Fruit fly (Drosophila melanogaster) whole organism, embryonic: ENCODE measurements around the gene Hydr2.
A peak's percentile ranks its signal among the peaks of the same experiment; 100 is the strongest.

ENCODE experiments used
- Atf6 ChIP-seq: fragments of 200-800 bp; sonication (Bioruptor generic); IDR thresholded peaks from 2 replicates; pipeline ENCODE4 v1.3.6; 2022; ENCODE audit warnings: missing biosample characterization, missing genetic modification characterization
- CG10979 ChIP-seq: fragments of 200-800 bp; sonication (Bioruptor generic); optimal IDR thresholded peaks from 2 replicates; lab custom pipeline; 2018; ENCODE audit warnings: missing biosample characterization, mild to moderate bottlenecking, missing genetic modification characterization, moderate library complexity
- CG11696 ChIP-seq: fragments of 200-800 bp; sonication (Bioruptor generic); IDR thresholded peaks from 2 replicates; pipeline ENCODE4 v1.3.6; 2022; ENCODE audit warnings: missing biosample characterization, missing genetic modification characterization
- CG13287 ChIP-seq: fragments of 200-800 bp; sonication (Bioruptor generic); IDR thresholded peaks from 2 replicates; pipeline ENCODE4 v1.3.6; 2022; ENCODE audit warnings: missing biosample characterization, missing genetic modification characterization; ENCODE audit not compliant: partially characterized antibody
- CG17186 ChIP-seq: fragments of 200-800 bp; sonication (Bioruptor generic); optimal IDR thresholded peaks from 3 replicates; lab custom pipeline; 2017; ENCODE audit warnings: missing biosample characterization, missing genetic modification reagents, missing genetic modification characterization
- CG17912 ChIP-seq: fragments of 200-800 bp; sonication (Bioruptor generic); optimal IDR thresholded peaks from 2 replicates; lab custom pipeline; 2018; ENCODE audit warnings: missing biosample characterization, mild to moderate bottlenecking, missing genetic modification characterization
- CG1792 ChIP-seq: fragments of 200-800 bp; sonication (Bioruptor generic); optimal IDR thresholded peaks from 2 replicates; lab custom pipeline; 2016; ENCODE audit warnings: missing biosample characterization, missing genetic modification characterization
- CG2889 ChIP-seq: fragments of 200-800 bp; sonication (Bioruptor generic); IDR thresholded peaks from 3 replicates; pipeline ENCODE4 v1.3.6; 2022; ENCODE audit warnings: missing biosample characterization, missing genetic modification characterization
- CG30020 ChIP-seq: fragments of 200-800 bp; optimal IDR thresholded peaks from 2 replicates; lab custom pipeline; 2019; ENCODE audit warnings: missing biosample characterization, mild to moderate bottlenecking, missing genetic modification characterization, moderate library complexity
- CG30403 ChIP-seq: fragments of 200-800 bp; sonication (Bioruptor generic); optimal IDR thresholded peaks from 3 replicates; lab custom pipeline; 2016; ENCODE audit warnings: missing biosample characterization, missing genetic modification characterization
- CG6765 ChIP-seq: fragments of 200-800 bp; sonication (Bioruptor generic); optimal IDR thresholded peaks from 3 replicates; lab custom pipeline; 2017; ENCODE audit warnings: missing biosample characterization, mild to moderate bottlenecking, missing genetic modification characterization
- CG8089 ChIP-seq: fragments of 200-800 bp; sonication (Bioruptor generic); optimal IDR thresholded peaks from 3 replicates; lab custom pipeline; 2016; ENCODE audit warnings: missing biosample characterization, missing genetic modification characterization
- CG9727 ChIP-seq: fragments of 200-800 bp; sonication (Bioruptor generic); optimal IDR thresholded peaks from 3 replicates; lab custom pipeline; 2017; ENCODE audit warnings: missing biosample characterization, mild to moderate bottlenecking, missing genetic modification characterization
- Chrac-16 ChIP-seq: fragments of 200-800 bp; sonication (Bioruptor generic); optimal IDR thresholded peaks from 3 replicates; lab custom pipeline; 2016; ENCODE audit warnings: missing biosample characterization, missing genetic modification characterization
- CrebB ChIP-seq: fragments of 200-800 bp; sonication (Bioruptor generic); optimal IDR thresholded peaks from 3 replicates; lab custom pipeline; 2018; ENCODE audit warnings: missing biosample characterization, mild to moderate bottlenecking, missing genetic modification characterization
- D19A ChIP-seq: fragments of 200-800 bp; optimal IDR thresholded peaks from 3 replicates; lab custom pipeline; 2019; ENCODE audit warnings: missing biosample characterization, mild to moderate bottlenecking, missing genetic modification characterization, moderate library complexity
- Dbx ChIP-seq: fragments of 200-800 bp; sonication (Bioruptor generic); IDR thresholded peaks from 3 replicates; pipeline ENCODE4 v1.3.6; 2022; ENCODE audit warnings: missing biosample characterization, missing genetic modification characterization
- Dfd ChIP-seq, 2 experiments: fragments of >200 bp; optimal IDR thresholded peaks; 2 replicates each; lab custom pipeline; 2017; ENCODE audit warnings: missing biosample characterization in 2 of 2, missing genetic modification characterization in 2 of 2
- E2f1 ChIP-seq: fragments of 200-800 bp; sonication (Bioruptor generic); IDR thresholded peaks from 2 replicates; pipeline ENCODE4 v1.3.6; 2022; ENCODE audit warnings: missing biosample characterization, missing genetic modification characterization
- E2f2 ChIP-seq: fragments of 200-800 bp; sonication (Bioruptor generic); IDR thresholded peaks from 2 replicates; pipeline ENCODE4 v1.3.6; 2022; ENCODE audit warnings: missing biosample characterization, missing genetic modification characterization
- Hr39 ChIP-seq: fragments of >200 bp; optimal IDR thresholded peaks from 2 replicates; lab custom pipeline; 2017
- Nf-YA ChIP-seq: fragments of 200-800 bp; sonication (Bioruptor generic); IDR thresholded peaks from 2 replicates; pipeline ENCODE4 v1.3.6; 2022; ENCODE audit warnings: missing biosample characterization, missing genetic modification characterization
- Pdp1 ChIP-seq, 2 experiments: fragments of 200-800 bp; sonication (Bioruptor generic); optimal IDR thresholded peaks; 3 replicates each; lab custom pipeline; 2016; ENCODE audit warnings: missing biosample characterization in 2 of 2, missing genetic modification characterization in 2 of 2, mild to moderate bottlenecking in 1 of 2, moderate library complexity in 1 of 2
- ab ChIP-seq: fragments of 200-800 bp; sonication (Bioruptor generic); optimal IDR thresholded peaks from 2 replicates; lab custom pipeline; 2016; ENCODE audit warnings: missing biosample characterization, missing genetic modification characterization
- az2 ChIP-seq: fragments of 200-800 bp; sonication (Bioruptor generic); optimal IDR thresholded peaks from 3 replicates; lab custom pipeline; 2016; ENCODE audit warnings: missing biosample characterization, missing genetic modification characterization
- cad ChIP-seq: fragments of >200 bp; optimal IDR thresholded peaks from 2 replicates; lab custom pipeline; 2017; ENCODE audit warnings: missing biosample characterization, missing genetic modification characterization
- crol ChIP-seq: fragments of 200-800 bp; sonication (Bioruptor generic); IDR thresholded peaks from 2 replicates; pipeline ENCODE4 v1.3.6; 2022; ENCODE audit warnings: missing biosample characterization, missing genetic modification characterization
- en ChIP-seq: fragments of 200-800 bp; sonication (Bioruptor generic); optimal IDR thresholded peaks from 2 replicates; lab custom pipeline; 2016; ENCODE audit warnings: missing biosample characterization, missing genetic modification characterization
- esg ChIP-seq: fragments of 200-800 bp; sonication (Bioruptor generic); conservative IDR thresholded peaks from 2 replicates; pipeline ENCODE4 v1.3.6; 2022; ENCODE audit warnings: missing biosample characterization, missing genetic modification characterization
- eve ChIP-seq, 2 experiments: fragments of >200 bp; optimal IDR thresholded peaks; 2 replicates each; lab custom pipeline; 2017; ENCODE audit warnings: missing biosample characterization in 2 of 2, missing genetic modification characterization in 2 of 2
- exex ChIP-seq: fragments of 200-800 bp; sonication (Bioruptor generic); optimal IDR thresholded peaks from 4 replicates; lab custom pipeline; 2018; ENCODE audit warnings: missing biosample characterization, mild to moderate bottlenecking, missing genetic modification characterization, moderate library complexity
- grau ChIP-seq: fragments of 200-800 bp; optimal IDR thresholded peaks from 3 replicates; lab custom pipeline; 2019; ENCODE audit warnings: missing biosample characterization, mild to moderate bottlenecking, missing genetic modification characterization, moderate library complexity
- insv ChIP-seq, 2 experiments: fragments of 200-800 bp; sonication (Bioruptor generic); optimal IDR thresholded peaks; 3 replicates each; lab custom pipeline; 2016 to 2018; ENCODE audit warnings: missing biosample characterization in 2 of 2, missing genetic modification characterization in 2 of 2
- lab ChIP-seq: fragments of 200-800 bp; sonication (Bioruptor generic); optimal IDR thresholded peaks from 3 replicates; lab custom pipeline; 2017; ENCODE audit warnings: missing biosample characterization, missing genetic modification characterization, mild to moderate bottlenecking, moderate library complexity, missing genetic modification reagents
- lov ChIP-seq, 2 experiments: fragments of 200-800 bp in 1 of 2; fragments of >200 bp in 1 of 2; sonication (Bioruptor generic) in 1 of 2; IDR thresholded peaks in 1 of 2; optimal IDR thresholded peaks in 1 of 2; 2 replicates in 1 of 2; 3 replicates in 1 of 2; pipeline versions ENCODE4 v1.3.6 to Lab custom; 2017 to 2022; ENCODE audit warnings: missing biosample characterization in 1 of 2, missing genetic modification characterization in 1 of 2
- maf-S ChIP-seq: fragments of 200-800 bp; sonication (Bioruptor generic); optimal IDR thresholded peaks from 2 replicates; lab custom pipeline; 2016; ENCODE audit warnings: missing biosample characterization, missing genetic modification characterization
- mirr ChIP-seq: fragments of 200-800 bp; sonication (Bioruptor generic); optimal IDR thresholded peaks from 3 replicates; lab custom pipeline; 2018; ENCODE audit warnings: missing biosample characterization, mild to moderate bottlenecking, missing genetic modification characterization
- nerfin-1 ChIP-seq: fragments of 200-800 bp; sonication (Bioruptor generic); optimal IDR thresholded peaks from 3 replicates; lab custom pipeline; 2019; ENCODE audit warnings: missing biosample characterization, mild to moderate bottlenecking, missing genetic modification characterization, moderate library complexity
- otp ChIP-seq: fragments of 200-800 bp; sonication (Bioruptor generic); IDR thresholded peaks from 3 replicates; pipeline ENCODE4, ENCODE4 v1.3.6; 2022; ENCODE audit warnings: missing biosample characterization, missing genetic modification characterization
- psq ChIP-seq: fragments of 200-800 bp; sonication (Bioruptor generic); optimal IDR thresholded peaks from 2 replicates; lab custom pipeline; 2017; ENCODE audit warnings: missing biosample characterization, missing genetic modification characterization
- sd ChIP-seq: fragments of 200-800 bp; sonication (Bioruptor generic); optimal IDR thresholded peaks from 3 replicates; lab custom pipeline; 2018; ENCODE audit warnings: missing biosample characterization, mild to moderate bottlenecking, missing genetic modification characterization, moderate library complexity
- shn ChIP-seq: fragments of 200-800 bp; sonication (Bioruptor generic); optimal IDR thresholded peaks from 3 replicates; lab custom pipeline; 2016; ENCODE audit warnings: missing biosample characterization, missing genetic modification characterization
- slbo ChIP-seq: fragments of 200-800 bp; sonication (Bioruptor generic); IDR thresholded peaks from 2 replicates; pipeline ENCODE4 v1.3.6; 2022; ENCODE audit warnings: missing biosample characterization, missing genetic modification characterization
- ssp ChIP-seq: fragments of 200-800 bp; sonication (Bioruptor generic); IDR thresholded peaks from 2 replicates; pipeline ENCODE4 v1.3.6; 2022; ENCODE audit warnings: missing biosample characterization, missing genetic modification characterization
- sug ChIP-seq: fragments of 200-800 bp; optimal IDR thresholded peaks from 2 replicates; lab custom pipeline; 2019; ENCODE audit warnings: missing biosample characterization, mild to moderate bottlenecking, missing genetic modification characterization, moderate library complexity
- tap ChIP-seq: fragments of 200-800 bp; optimal IDR thresholded peaks from 3 replicates; lab custom pipeline; 2019; ENCODE audit warnings: missing biosample characterization, mild to moderate bottlenecking, missing genetic modification characterization, moderate library complexity
- z ChIP-seq: fragments of 200-800 bp; sonication (Bioruptor generic); IDR thresholded peaks from 3 replicates; pipeline ENCODE4 v1.3.6; 2022; ENCODE audit warnings: missing biosample characterization, missing genetic modification characterization

Hydr2 gene

DNA sequence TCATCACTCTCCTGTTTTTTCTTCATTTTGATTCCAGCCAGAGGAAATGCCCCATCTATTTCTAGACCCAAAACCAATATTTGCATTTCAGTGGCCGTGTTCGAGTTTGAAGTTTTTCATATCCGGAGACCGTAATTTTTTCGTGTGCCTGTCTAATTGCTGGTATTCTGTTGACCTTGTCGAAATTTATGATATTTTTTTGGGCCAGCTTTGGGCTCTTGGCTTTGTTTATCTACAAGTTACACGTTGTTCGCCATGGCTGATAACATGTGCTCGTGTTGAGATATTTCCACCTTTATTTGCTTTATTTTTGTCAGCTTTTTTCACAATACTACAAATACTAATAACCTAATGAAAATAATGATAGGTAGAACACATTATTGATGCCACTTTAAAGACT, 41.7 kb upstream of the Hydr2 start (continued):
- peak; percentile 25; the same call in 1 of the 2 replicates for TF ChIP-seq CG11696 (GFP tag; lab: Robert Waterston, UW)
- TF ChIP-seq CG17186: no peak
- TF ChIP-seq Atf6 (GFP tag; lab: Robert Waterston, UW): 0 out of 2 replicates have a peak, but pooled peaks have one; percentile 8
- no peak for TF ChIP-seq tap (tag; lab: Kevin White, UChicago)
- TF ChIP-seq CG30020: no peak

DNA sequence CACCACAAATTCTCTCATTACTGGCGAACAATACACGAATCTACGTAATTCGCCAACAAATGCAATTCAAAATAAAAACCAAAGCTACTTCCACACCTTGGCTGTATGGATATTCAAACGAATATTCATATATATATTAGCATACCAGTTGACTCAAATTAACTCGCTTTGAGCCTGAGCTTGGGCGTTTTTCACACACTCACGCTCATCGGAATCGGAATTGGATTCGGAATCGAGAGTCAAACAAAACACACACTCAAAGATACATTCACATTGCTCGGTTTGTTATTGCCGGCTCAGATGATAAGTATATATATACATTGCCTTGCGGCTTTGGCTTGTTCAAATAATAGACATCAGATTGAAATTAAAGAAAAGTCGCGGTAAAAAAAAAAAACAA, 41.2 kb upstream of the Hydr2 start:
- TF ChIP-seq CG6765 (GFP tag; lab: Kevin White, UChicago) (no peak), z (GFP tag; lab: Robert Waterston, UW) (peak; percentile 92)
- TF ChIP-seq, all 482 proteins: peak for 1

DNA sequence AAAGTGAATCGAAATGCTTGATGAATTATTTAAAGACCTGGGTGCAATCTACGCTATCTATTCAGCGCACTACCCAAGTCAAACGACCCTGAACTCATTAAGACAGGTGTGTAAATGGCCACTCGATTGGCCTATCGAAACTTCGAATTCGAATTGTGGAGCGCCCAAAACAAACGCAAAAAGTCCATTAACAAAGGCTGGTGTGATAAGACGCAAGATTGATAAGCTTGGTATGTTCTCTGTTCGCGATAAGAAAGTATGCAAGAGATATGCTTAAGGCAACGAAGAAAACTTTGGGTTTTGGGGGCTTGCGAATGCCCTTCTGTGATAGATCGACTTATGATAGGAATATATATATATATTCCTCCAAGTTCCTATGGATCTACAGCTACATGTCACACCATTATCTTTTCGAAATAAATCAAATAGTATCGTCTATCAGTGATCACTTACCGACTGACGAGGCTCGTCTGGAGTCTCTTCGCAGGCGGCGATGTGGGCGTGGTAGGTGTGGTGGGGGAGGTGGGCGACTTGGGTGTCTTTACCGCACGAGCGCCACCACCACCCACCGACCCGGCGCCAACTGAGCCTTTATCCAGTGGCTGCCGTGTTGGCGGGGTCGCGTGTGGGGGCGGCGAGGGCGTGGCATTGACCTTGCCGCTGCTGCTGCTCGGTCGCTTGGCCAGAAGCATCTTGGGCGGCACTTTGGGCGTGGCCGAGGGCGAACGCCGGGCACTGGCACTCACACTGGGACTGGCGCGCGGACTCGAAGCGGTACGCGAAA, 39.7 kb upstream of the Hydr2 start:
- TF ChIP-seq CG13287 (GFP tag; lab: Robert Waterston, UW) (no peak), lab (peak; percentile 53), insv (GFP tag; optimal IDR thresholded peaks at IDR 0.05; lab: Kevin White, UChicago) (no peak), CG1792 (no peak), tap (tag; lab: Kevin White, UChicago) (no peak), ssp (no peak), mirr (GFP tag; lab: Kevin White, UChicago) (peak; percentile 79), Dbx (GFP tag; lab: Robert Waterston, UW) (no peak), eve (GFP tag; optimal IDR thresholded peaks at IDR 0.05; lab: Kevin White, UChicago) (no peak), slbo (GFP tag; lab: Robert Waterston, UW) (0 out of 2 replicates have a peak, but pooled peaks have one; percentile 22), esg (GFP tag; lab: Robert Waterston, UW) (no peak), CG2889 (GFP tag; lab: Robert Waterston, UW) (0 out of 3 replicates have a peak, but pooled peaks have one; percentile 6), sd (tag; lab: Kevin White, UChicago) (peak; percentile 97), Nf-YA (GFP tag; lab: Robert Waterston, UW) (no peak), CG30403 (GFP tag; lab: Kevin White, UChicago) (no peak), ab (GFP tag; lab: Kevin White, UChicago) (no peak), az2 (GFP tag; lab: Kevin White, UChicago) (no peak), CG10979 (no peak), CG8089 (GFP tag; lab: Kevin White, UChicago) (no peak), en (no peak), sug (peak; percentile 29), crol (GFP tag; lab: Robert Waterston, UW) (peak; percentile 56), Hr39 (no peak), Pdp1 (GFP tag; optimal IDR thresholded peaks at IDR 0.05; lab: Kevin White, UChicago) (no peak), Dfd (GFP tag; optimal IDR thresholded peaks at IDR 0.05; lab: Kevin White, UChicago) (no peak), Chrac-16 (GFP tag; lab: Kevin White, UChicago) (no peak), cad (GFP tag; lab: Kevin White, UChicago) (no peak), shn (no peak), D19A (peak; percentile 19), E2f1 (GFP tag; lab: Robert Waterston, UW) (no peak), otp (GFP tag; lab: Robert Waterston, UW) (peak; percentile 4; the same call in 1 of the 3 replicates), CG9727 (GFP tag; lab: Kevin White, UChicago) (no peak), grau (tag; lab: Kevin White, UChicago) (no peak), CG17912 (no peak), nerfin-1 (tag; lab: Kevin White, UChicago) (no peak), maf-S (no peak), E2f2 (GFP tag; lab: Robert Waterston, UW) (no peak), CrebB (tag; lab: Kevin White, UChicago) (no peak), lov (optimal IDR thresholded peaks at IDR 0.05; lab: Kevin White, UChicago) (no peak), lov (GFP tag; IDR thresholded peaks at IDR 0.05; lab: Robert Waterston, UW) (no peak), psq (GFP tag; lab: Kevin White, UChicago) (no peak), exex (tag; lab: Kevin White, UChicago) (peak; percentile 82)
